Fruit fly (Drosophila melanogaster) whole organism, embryonic: ENCODE data around the gene Fst.
A peak's percentile ranks its signal among the peaks of the same experiment; 100 is the strongest.

Source experiments
- CG10267 ChIP-seq: fragments of 200-800 bp; sonication (Bioruptor generic); optimal IDR thresholded peaks from 2 replicates; lab custom pipeline; 2018; ENCODE audit warnings: missing biosample characterization, mild to moderate bottlenecking, missing genetic modification characterization, moderate library complexity
- CG14860 ChIP-seq: fragments of 200-800 bp; sonication (Bioruptor generic); IDR thresholded peaks from 3 replicates; pipeline ENCODE4 v1.3.6; 2022; ENCODE audit warnings: missing biosample characterization, missing genetic modification characterization; ENCODE audit not compliant: partially characterized antibody
- CG8388 ChIP-seq: fragments of 200-800 bp; sonication (Bioruptor generic); optimal IDR thresholded peaks from 2 replicates; lab custom pipeline; 2019; ENCODE audit warnings: missing biosample characterization, mild to moderate bottlenecking, missing genetic modification characterization, moderate library complexity
- CoRest ChIP-seq: fragments of 200-800 bp; sonication (Bioruptor generic); optimal IDR thresholded peaks from 3 replicates; lab custom pipeline; 2018; ENCODE audit warnings: missing biosample characterization, mild to moderate bottlenecking, missing genetic modification characterization, moderate library complexity
- cwo ChIP-seq: fragments of 200-800 bp; sonication (Bioruptor generic); optimal IDR thresholded peaks from 3 replicates; lab custom pipeline; 2017; ENCODE audit warnings: missing biosample characterization, missing genetic modification characterization, mild to moderate bottlenecking, moderate library complexity, missing genetic modification reagents
- da ChIP-seq: fragments of 200-800 bp; sonication (Bioruptor generic); optimal IDR thresholded peaks from 2 replicates; lab custom pipeline; 2016; ENCODE audit warnings: missing biosample characterization, missing genetic modification characterization
- pho ChIP-seq: fragments of 200-800 bp; sonication (Bioruptor generic); optimal IDR thresholded peaks from 2 replicates; lab custom pipeline; 2016; ENCODE audit warnings: missing biosample characterization, missing genetic modification characterization
- rib ChIP-seq: fragments of 200-800 bp; sonication (Bioruptor generic); IDR thresholded peaks from 2 replicates; pipeline ENCODE4 v1.3.6; 2022; ENCODE audit warnings: missing biosample characterization, missing genetic modification characterization
- schlank ChIP-seq: fragments of 200-800 bp; sonication (Bioruptor generic); optimal IDR thresholded peaks from 2 replicates; lab custom pipeline; 2018; ENCODE audit warnings: missing biosample characterization, mild to moderate bottlenecking, missing genetic modification characterization
- slbo ChIP-seq: fragments of 200-800 bp; sonication (Bioruptor generic); IDR thresholded peaks from 2 replicates; pipeline ENCODE4 v1.3.6; 2022; ENCODE audit warnings: missing biosample characterization, missing genetic modification characterization
- tin ChIP-seq: fragments of 200-800 bp; sonication (Bioruptor generic); optimal IDR thresholded peaks from 3 replicates; lab custom pipeline; 2016; ENCODE audit warnings: missing biosample characterization, missing genetic modification characterization

dm6 chr3R:9626880-9627401, 19.0 kb downstream of the Fst start, which contains the start of the genes CG9427 and CG8319:
- peak; percentile 76 for TF ChIP-seq CoRest (tag; lab: Kevin White, UChicago)
- TF ChIP-seq tin (GFP tag; lab: Kevin White, UChicago) = peak; percentile 71
- TF ChIP-seq CG8388 (GFP tag; lab: Kevin White, UChicago) = peak; percentile 50
- peak; percentile 71 for TF ChIP-seq CG10267
- TF ChIP-seq slbo = peak; percentile 66
- no peak for TF ChIP-seq da
- peak; percentile 57 for TF ChIP-seq schlank (tag; lab: Kevin White, UChicago)
- TF ChIP-seq pho (GFP tag; lab: Kevin White, UChicago) = peak; percentile 62
- TF ChIP-seq CG14860 (GFP tag; lab: Robert Waterston, UW) = peak; percentile 82
- TF ChIP-seq cwo (GFP tag; lab: Kevin White, UChicago) = peak; percentile 30
- no peak for TF ChIP-seq rib (GFP tag; lab: Robert Waterston, UW)
